Fruit fly (Drosophila melanogaster): ENCODE measurements around the gene MED27.
A peak's percentile ranks its signal among the peaks of the same experiment; 100 is the strongest.

dm6 chr3R:5694461-5694860 lies 39.5 kb downstream of the MED27 start:
- peak; percentile 69 for TF ChIP-seq Lpt (GFP tag; optimal IDR thresholded peaks at IDR 0.05)
- peak; percentile 39 for TF ChIP-seq Sox102F (GFP tag; optimal IDR thresholded peaks at IDR 0.05)
- TF ChIP-seq Sox15 (GFP tag; optimal IDR thresholded peaks at IDR 0.05), result no peak
- TF ChIP-seq CG6276 (GFP tag; optimal IDR thresholded peaks at IDR 0.05), result peak; percentile 77
- TF ChIP-seq achi (GFP tag; optimal IDR thresholded peaks at IDR 0.05), result peak; percentile 59
- TF ChIP-seq topi (GFP tag; optimal IDR thresholded peaks at IDR 0.05), result peak; percentile 41
- peak; percentile 34 for TF ChIP-seq CG34406 (GFP tag; optimal IDR thresholded peaks at IDR 0.05)
- TF ChIP-seq spab (GFP tag; optimal IDR thresholded peaks at IDR 0.05), result no peak
- peak; percentile 12 for TF ChIP-seq CG31627 (GFP tag; optimal IDR thresholded peaks at IDR 0.05)
- TF ChIP-seq CG6808 (GFP tag; optimal IDR thresholded peaks at IDR 0.05), result peak; percentile 5
- peak; percentile 17 for TF ChIP-seq lz (GFP tag; optimal IDR thresholded peaks at IDR 0.05)
